Fruit fly (Drosophila melanogaster) whole organism, embryonic: ENCODE data around the gene Bap111.
A peak's percentile ranks its signal among the peaks of the same experiment; 100 is the strongest.

ENCODE experiments used
- Adf1 ChIP-seq: fragments of 200-800 bp; sonication (Bioruptor generic); IDR thresholded peaks from 2 replicates; pipeline ENCODE4 v1.3.6; 2022; ENCODE audit warnings: missing biosample characterization, missing genetic modification characterization
- CG10147 ChIP-seq: fragments of 200-800 bp; sonication (Bioruptor generic); optimal IDR thresholded peaks from 2 replicates; lab custom pipeline; 2019; ENCODE audit warnings: missing biosample characterization, mild to moderate bottlenecking, missing genetic modification characterization, moderate library complexity
- CG10543 ChIP-seq: fragments of 200-800 bp; sonication (Bioruptor generic); optimal IDR thresholded peaks from 3 replicates; lab custom pipeline; 2017; ENCODE audit warnings: missing biosample characterization, mild to moderate bottlenecking, missing genetic modification characterization, moderate library complexity
- CG10565 ChIP-seq: fragments of 200-800 bp; sonication (Bioruptor generic); optimal IDR thresholded peaks from 3 replicates; lab custom pipeline; 2016; ENCODE audit warnings: missing biosample characterization, mild to moderate bottlenecking, missing genetic modification characterization
- CG12104 ChIP-seq: fragments of 200-800 bp; sonication (Bioruptor generic); optimal IDR thresholded peaks from 3 replicates; lab custom pipeline; 2016; ENCODE audit warnings: missing biosample characterization, missing genetic modification characterization
- CG12769 ChIP-seq: fragments of 200-800 bp; sonication (Bioruptor generic); optimal IDR thresholded peaks from 2 replicates; lab custom pipeline; 2019; ENCODE audit warnings: missing biosample characterization, mild to moderate bottlenecking, missing genetic modification characterization, moderate library complexity
- CG13296 ChIP-seq: fragments of 200-800 bp; sonication (Bioruptor generic); optimal IDR thresholded peaks from 3 replicates; lab custom pipeline; 2018; ENCODE audit warnings: missing biosample characterization, mild to moderate bottlenecking, missing genetic modification characterization
- CG14667 ChIP-seq: fragments of 200-800 bp; sonication (Bioruptor generic); IDR thresholded peaks from 2 replicates; pipeline ENCODE4 v1.3.6; 2022; ENCODE audit warnings: missing biosample characterization, missing genetic modification characterization
- CG15011 ChIP-seq: fragments of 200-800 bp; sonication (Bioruptor generic); optimal IDR thresholded peaks from 3 replicates; lab custom pipeline; 2018; ENCODE audit warnings: missing biosample characterization, mild to moderate bottlenecking, missing genetic modification characterization
- CG16815 ChIP-seq: fragments of 200-800 bp; sonication (Bioruptor generic); optimal IDR thresholded peaks from 3 replicates; lab custom pipeline; 2017; ENCODE audit warnings: missing biosample characterization, mild to moderate bottlenecking, missing genetic modification characterization
- CG17829 ChIP-seq: fragments of 200-800 bp; optimal IDR thresholded peaks from 2 replicates; lab custom pipeline; 2019; ENCODE audit warnings: missing biosample characterization, mild to moderate bottlenecking, missing genetic modification characterization, moderate library complexity
- CG18599 ChIP-seq: fragments of 200-800 bp; sonication (Bioruptor generic); optimal IDR thresholded peaks from 3 replicates; lab custom pipeline; 2017; ENCODE audit warnings: missing biosample characterization, missing genetic modification characterization, mild to moderate bottlenecking, moderate library complexity, missing genetic modification reagents
- CG31441 ChIP-seq: fragments of 200-800 bp; sonication (Bioruptor generic); IDR thresholded peaks from 2 replicates; pipeline ENCODE4 v1.3.6; 2022; ENCODE audit warnings: missing biosample characterization, missing genetic modification characterization
- CG32767 ChIP-seq: fragments of 200-800 bp; sonication (Bioruptor generic); IDR thresholded peaks from 2 replicates; pipeline ENCODE4 v1.3.6; 2022; ENCODE audit warnings: missing biosample characterization, missing genetic modification characterization
- CG32772 ChIP-seq: fragments of 200-800 bp; sonication (Bioruptor generic); IDR thresholded peaks from 2 replicates; pipeline ENCODE4 v1.3.6; 2022; ENCODE audit warnings: missing biosample characterization, missing genetic modification characterization
- CG3995 ChIP-seq: fragments of 200-800 bp; sonication (Bioruptor generic); optimal IDR thresholded peaks from 3 replicates; lab custom pipeline; 2016; ENCODE audit warnings: missing biosample characterization, missing genetic modification characterization
- CG4424 ChIP-seq: fragments of 200-800 bp; sonication (Bioruptor generic); optimal IDR thresholded peaks from 3 replicates; lab custom pipeline; 2016; ENCODE audit warnings: missing biosample characterization, missing genetic modification characterization
- CG6689 ChIP-seq: fragments of 200-800 bp; sonication (Bioruptor generic); IDR thresholded peaks from 2 replicates; pipeline ENCODE4 v1.3.6; 2022; ENCODE audit warnings: missing biosample characterization, missing genetic modification characterization
- CG7839 ChIP-seq: fragments of 200-800 bp; sonication (Bioruptor generic); optimal IDR thresholded peaks from 3 replicates; lab custom pipeline; 2018; ENCODE audit warnings: missing biosample characterization, mild to moderate bottlenecking, missing genetic modification characterization, moderate library complexity
- CG8089 ChIP-seq: fragments of 200-800 bp; sonication (Bioruptor generic); optimal IDR thresholded peaks from 3 replicates; lab custom pipeline; 2016; ENCODE audit warnings: missing biosample characterization, missing genetic modification characterization
- CrebB ChIP-seq: fragments of 200-800 bp; sonication (Bioruptor generic); optimal IDR thresholded peaks from 3 replicates; lab custom pipeline; 2018; ENCODE audit warnings: missing biosample characterization, mild to moderate bottlenecking, missing genetic modification characterization
- Deaf1 ChIP-seq: fragments of 200-800 bp; optimal IDR thresholded peaks from 3 replicates; lab custom pipeline; 2019; ENCODE audit warnings: missing biosample characterization, mild to moderate bottlenecking, missing genetic modification characterization, moderate library complexity
- Elba2 ChIP-seq: fragments of 200-800 bp; sonication (Bioruptor generic); optimal IDR thresholded peaks from 3 replicates; lab custom pipeline; 2016; ENCODE audit warnings: missing biosample characterization, missing genetic modification characterization
- Ets65A ChIP-seq: fragments of 200-800 bp; sonication (Bioruptor generic); peaks from one replicate; lab custom pipeline; 2016; ENCODE audit warnings: missing biosample characterization, missing genetic modification characterization
- HLH4C ChIP-seq: fragments of 200-800 bp; sonication (Bioruptor generic); IDR thresholded peaks from 3 replicates; pipeline ENCODE4 v1.3.6; 2022; ENCODE audit warnings: missing biosample characterization, missing genetic modification characterization; ENCODE audit not compliant: partially characterized antibody
- Hand ChIP-seq: fragments of 200-800 bp; sonication (Bioruptor generic); optimal IDR thresholded peaks from 2 replicates; lab custom pipeline; 2017; ENCODE audit warnings: mild to moderate bottlenecking, missing biosample characterization, missing genetic modification reagents, missing genetic modification characterization
- HmgD ChIP-seq: fragments of 200-800 bp; sonication (Bioruptor generic); optimal IDR thresholded peaks from 3 replicates; lab custom pipeline; 2016; ENCODE audit warnings: missing biosample characterization, missing genetic modification characterization
- Hmr ChIP-seq: fragments of 200-800 bp; sonication (Bioruptor generic); optimal IDR thresholded peaks from 3 replicates; lab custom pipeline; 2017; ENCODE audit warnings: mild to moderate bottlenecking, missing biosample characterization, missing genetic modification reagents, missing genetic modification characterization
- Opbp ChIP-seq: fragments of 200-800 bp; sonication (Bioruptor generic); IDR thresholded peaks from 3 replicates; pipeline ENCODE4 v1.3.6; 2022; ENCODE audit warnings: missing biosample characterization, missing genetic modification characterization; ENCODE audit not compliant: partially characterized antibody
- Poxn ChIP-seq: fragments of 200-800 bp; sonication (Bioruptor generic); IDR thresholded peaks from 2 replicates; pipeline ENCODE4 v1.3.6; 2022; ENCODE audit warnings: missing biosample characterization, missing genetic modification characterization
- Scr ChIP-seq: fragments of 200-800 bp; sonication (Bioruptor generic); IDR thresholded peaks from 2 replicates; pipeline ENCODE4 v1.3.6; 2022; ENCODE audit warnings: missing biosample characterization, missing genetic modification characterization; ENCODE audit not compliant: partially characterized antibody
- br ChIP-seq: fragments of >200 bp; optimal IDR thresholded peaks from 2 replicates; lab custom pipeline; 2017
- caup ChIP-seq: fragments of 200-800 bp; sonication (Bioruptor generic); optimal IDR thresholded peaks from 3 replicates; lab custom pipeline; 2017; ENCODE audit warnings: missing biosample characterization, mild to moderate bottlenecking, missing genetic modification characterization, moderate library complexity; ENCODE audit not compliant: severe bottlenecking
- chif ChIP-seq, 2 experiments: fragments of 200-800 bp; sonication (Bioruptor generic); optimal IDR thresholded peaks; 3 replicates each; lab custom pipeline; 2016; ENCODE audit warnings: missing biosample characterization in 2 of 2, missing genetic modification characterization in 2 of 2
- ci ChIP-seq: fragments of 200-800 bp; sonication (Bioruptor generic); IDR thresholded peaks from 3 replicates; pipeline ENCODE4 v1.3.6; 2022; ENCODE audit warnings: missing biosample characterization, missing genetic modification characterization
- cwo ChIP-seq: fragments of 200-800 bp; sonication (Bioruptor generic); optimal IDR thresholded peaks from 3 replicates; lab custom pipeline; 2017; ENCODE audit warnings: missing biosample characterization, missing genetic modification characterization, mild to moderate bottlenecking, moderate library complexity, missing genetic modification reagents
- dmrt99B ChIP-seq: fragments of 200-800 bp; sonication (Bioruptor generic); optimal IDR thresholded peaks from 2 replicates; lab custom pipeline; 2018; ENCODE audit warnings: missing biosample characterization, mild to moderate bottlenecking, missing genetic modification characterization, moderate library complexity
- gcm ChIP-seq: fragments of 200-800 bp; sonication (Bioruptor generic); optimal IDR thresholded peaks from 2 replicates; lab custom pipeline; 2019; ENCODE audit warnings: missing biosample characterization, mild to moderate bottlenecking, missing genetic modification characterization, moderate library complexity
- grau ChIP-seq: fragments of 200-800 bp; optimal IDR thresholded peaks from 3 replicates; lab custom pipeline; 2019; ENCODE audit warnings: missing biosample characterization, mild to moderate bottlenecking, missing genetic modification characterization, moderate library complexity
- grn ChIP-seq: fragments of 200-800 bp; sonication (Bioruptor generic); optimal IDR thresholded peaks from 3 replicates; lab custom pipeline; 2017; ENCODE audit warnings: missing biosample characterization, missing genetic modification characterization
- gt ChIP-seq: fragments of 200-800 bp; sonication (Bioruptor generic); IDR thresholded peaks from 2 replicates; pipeline ENCODE4 v1.3.6; 2022; ENCODE audit warnings: missing biosample characterization, missing genetic modification characterization
- ken ChIP-seq: fragments of 200-800 bp; sonication (Bioruptor generic); IDR thresholded peaks from 3 replicates; pipeline ENCODE4 v1.3.6; 2022; ENCODE audit warnings: missing biosample characterization, missing genetic modification characterization
- lilli ChIP-seq: fragments of 200-800 bp; sonication (Bioruptor generic); optimal IDR thresholded peaks from 3 replicates; lab custom pipeline; 2016; ENCODE audit warnings: missing biosample characterization, missing genetic modification characterization
- mam ChIP-seq: fragments of 200-800 bp; sonication (Bioruptor generic); optimal IDR thresholded peaks from 3 replicates; lab custom pipeline; 2016; ENCODE audit warnings: missing biosample characterization, missing genetic modification characterization
- p53 ChIP-seq: fragments of 200-800 bp; sonication (Bioruptor generic); optimal IDR thresholded peaks from 2 replicates; lab custom pipeline; 2016; ENCODE audit warnings: missing biosample characterization, missing genetic modification characterization
- pzg ChIP-seq: fragments of 200-800 bp; sonication (Bioruptor generic); optimal IDR thresholded peaks from 3 replicates; lab custom pipeline; 2018; ENCODE audit warnings: missing biosample characterization, mild to moderate bottlenecking, missing genetic modification characterization, moderate library complexity
- scrt ChIP-seq: fragments of 200-800 bp; sonication (Bioruptor generic); optimal IDR thresholded peaks from 2 replicates; lab custom pipeline; 2018; ENCODE audit warnings: missing biosample characterization, mild to moderate bottlenecking, missing genetic modification characterization, moderate library complexity
- sima ChIP-seq: fragments of 200-800 bp; sonication (Bioruptor generic); optimal IDR thresholded peaks from 2 replicates; lab custom pipeline; 2016; ENCODE audit warnings: missing biosample characterization, missing genetic modification characterization
- sob ChIP-seq: fragments of 200-800 bp; sonication (Bioruptor generic); IDR thresholded peaks from 2 replicates; pipeline ENCODE4 v1.3.6; 2022; ENCODE audit warnings: missing biosample characterization, missing genetic modification characterization
- toy ChIP-seq: fragments of 200-800 bp; sonication (Bioruptor generic); IDR thresholded peaks from 2 replicates; pipeline ENCODE4 v1.3.6; 2022; ENCODE audit warnings: missing biosample characterization, missing genetic modification characterization
- vfl ChIP-seq: fragments of 200-800 bp; sonication (Bioruptor generic); optimal IDR thresholded peaks from 2 replicates; lab custom pipeline; 2016; ENCODE audit warnings: missing biosample characterization, missing genetic modification characterization

Bap111 gene

DNA sequence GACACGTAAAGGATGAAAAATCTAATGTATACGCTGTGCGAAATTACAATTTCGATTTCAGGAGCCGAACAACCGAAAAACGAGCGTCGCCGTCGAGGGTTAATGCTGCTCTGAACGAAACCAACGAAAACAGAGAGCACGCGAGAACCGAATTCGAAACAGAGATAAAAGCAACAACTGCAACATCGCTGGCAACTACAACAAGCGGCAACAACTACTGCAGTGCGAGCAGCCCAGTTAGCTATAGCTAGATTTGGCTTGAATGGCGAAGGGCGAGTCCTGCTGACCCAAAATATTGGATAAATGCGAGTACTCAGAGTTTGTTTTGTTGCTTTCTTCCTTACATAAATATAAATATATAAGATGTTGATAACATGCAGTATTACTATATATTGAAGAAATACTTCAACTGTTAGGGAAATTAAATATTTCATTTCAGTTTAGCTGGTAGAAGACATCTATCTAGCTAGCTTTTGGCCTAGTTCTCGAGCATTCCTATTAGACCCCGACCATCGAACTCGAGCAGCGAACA, 14.1 kb upstream of the Bap111 start, which contains the start of gene fend (continued):
- TF ChIP-seq CG10147 (GFP tag; lab: Kevin White, UChicago) (peak; percentile 43), p53 (GFP tag; lab: Kevin White, UChicago) (no peak), CG16815 (GFP tag; lab: Kevin White, UChicago) (no peak), Elba2 (GFP tag; lab: Kevin White, UChicago) (no peak), Scr (GFP tag; lab: Robert Waterston, UW) (no peak), HmgD (GFP tag; lab: Kevin White, UChicago) (no peak), CG7839 (tag; lab: Kevin White, UChicago) (peak; percentile 60), Hand (GFP tag; lab: Kevin White, UChicago) (peak; percentile 0), chif (GFP tag; optimal IDR thresholded peaks at IDR 0.05; lab: Kevin White, UChicago) (no peak), ken (no peak), CG3995 (GFP tag; lab: Kevin White, UChicago) (no peak), scrt (peak; percentile 35), CG12769 (tag; lab: Kevin White, UChicago) (peak; percentile 31), CG31441 (peak; percentile 53), CG12104 (GFP tag; lab: Kevin White, UChicago) (no peak), lilli (GFP tag; lab: Kevin White, UChicago) (peak; percentile 10), br (lab: Kevin White, UChicago) (no peak), CG6689 (GFP tag; lab: Robert Waterston, UW) (no peak), ci (GFP tag; lab: Robert Waterston, UW) (no peak), grn (GFP tag; lab: Kevin White, UChicago) (no peak), CrebB (no peak), caup (GFP tag; lab: Kevin White, UChicago) (peak; percentile 23), vfl (GFP tag; lab: Kevin White, UChicago) (no peak), CG14667 (no peak), sob (GFP tag; lab: Robert Waterston, UW) (0 out of 2 replicates have a peak, but pooled peaks have one; percentile 17), pzg (GFP tag; lab: Kevin White, UChicago) (no peak), Poxn (GFP tag; lab: Robert Waterston, UW) (no peak), Deaf1 (peak; percentile 68), Ets65A (GFP tag; lab: Kevin White, UChicago) (no peak), sima (GFP tag; lab: Kevin White, UChicago) (no peak), CG18599 (peak; percentile 57), toy (no peak), cwo (GFP tag; lab: Kevin White, UChicago) (peak; percentile 24), CG15011 (peak; percentile 34), gcm (GFP tag; lab: Kevin White, UChicago) (peak; percentile 12), CG17829 (tag; lab: Kevin White, UChicago) (peak; percentile 61), Opbp (GFP tag; lab: Robert Waterston, UW) (peak; percentile 39; the same call in 1 of the 3 replicates), CG32772 (GFP tag; lab: Robert Waterston, UW) (no peak), grau (tag; lab: Kevin White, UChicago) (peak; percentile 61), mam (no peak), Hmr (GFP tag; lab: Kevin White, UChicago) (peak; percentile 48), CG10543 (GFP tag; lab: Kevin White, UChicago) (peak; percentile 50), CG10565 (GFP tag; lab: Kevin White, UChicago) (no peak), HLH4C (GFP tag; lab: Robert Waterston, UW) (no peak), Adf1 (GFP tag; lab: Robert Waterston, UW) (no peak), CG32767 (no peak), CG8089 (no peak), dmrt99B (tag; lab: Kevin White, UChicago) (peak; percentile 53), CG4424 (peak; percentile 33), gt (GFP tag; lab: Robert Waterston, UW) (no peak), CG13296 (GFP tag; lab: Kevin White, UChicago) (peak; percentile 58)
